Fruit fly (Drosophila melanogaster): ENCODE data around the gene CG17026.

The CG17026 gene

DNA sequence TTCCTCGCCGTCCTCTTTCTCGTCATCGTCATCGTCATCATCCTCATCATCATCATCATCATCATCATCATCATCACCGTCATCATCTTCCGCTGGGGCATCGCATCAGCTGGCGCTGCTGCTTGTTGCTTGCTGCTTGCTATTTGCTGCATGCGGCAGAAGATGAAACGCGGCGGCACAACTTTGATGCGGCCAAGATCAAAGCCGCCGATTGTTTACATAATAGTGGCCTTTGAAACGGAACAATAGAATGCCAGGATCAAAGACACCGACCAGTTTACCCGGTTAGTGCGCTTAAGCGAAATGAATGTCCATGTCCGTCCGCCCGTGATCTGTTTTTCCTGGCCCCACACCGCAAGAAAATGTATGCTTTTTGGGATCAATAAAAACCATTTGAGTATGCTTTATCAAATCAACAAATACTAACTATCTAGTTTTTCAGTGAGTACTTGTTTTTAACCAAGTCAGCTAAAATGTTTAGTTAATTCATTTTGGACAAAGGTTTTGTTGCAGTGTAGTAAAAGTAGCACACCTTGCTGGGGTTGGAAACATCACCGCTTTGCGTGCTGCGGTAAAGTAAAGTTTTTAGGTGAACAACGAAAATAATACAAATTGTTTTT, 46.0 kb downstream of the CG17026 start:
- TF ChIP-seq Pif1A (GFP tag; optimal IDR thresholded peaks at IDR 0.05) (peak; percentile 61), rn (GFP tag; IDR thresholded peaks at IDR 0.05) (no peak), fd96Ca (GFP tag; IDR thresholded peaks at IDR 0.05) (peak; percentile 60; the same call in 2 of the 3 replicates), CG9948 (tag; optimal IDR thresholded peaks at IDR 0.05) (peak; percentile 43), Pif1B (GFP tag; optimal IDR thresholded peaks at IDR 0.05) (peak; percentile 40), CG34367 (tag; optimal IDR thresholded peaks at IDR 0.05) (peak; percentile 31), CG10348 (GFP tag; IDR thresholded peaks at IDR 0.05) (no peak), CG15710 (tag; optimal IDR thresholded peaks at IDR 0.05) (peak; percentile 44), CG8301 (tag; optimal IDR thresholded peaks at IDR 0.05) (peak; percentile 68), CG4496 (GFP tag; IDR thresholded peaks at IDR 0.05) (peak; percentile 51; the same call in 1 of the 3 replicates), CG8159 (tag; optimal IDR thresholded peaks at IDR 0.05) (peak; percentile 58), Ets98B (GFP tag; IDR thresholded peaks at IDR 0.05) (peak; percentile 40; the same call in 1 of the 2 replicates), CG13204 (GFP tag; optimal IDR thresholded peaks at IDR 0.05) (no peak), gl (tag; optimal IDR thresholded peaks at IDR 0.05) (no peak), CG14655 (GFP tag; optimal IDR thresholded peaks at IDR 0.05) (peak; percentile 66), CG17806 (tag; optimal IDR thresholded peaks at IDR 0.05) (peak; percentile 55)

DNA sequence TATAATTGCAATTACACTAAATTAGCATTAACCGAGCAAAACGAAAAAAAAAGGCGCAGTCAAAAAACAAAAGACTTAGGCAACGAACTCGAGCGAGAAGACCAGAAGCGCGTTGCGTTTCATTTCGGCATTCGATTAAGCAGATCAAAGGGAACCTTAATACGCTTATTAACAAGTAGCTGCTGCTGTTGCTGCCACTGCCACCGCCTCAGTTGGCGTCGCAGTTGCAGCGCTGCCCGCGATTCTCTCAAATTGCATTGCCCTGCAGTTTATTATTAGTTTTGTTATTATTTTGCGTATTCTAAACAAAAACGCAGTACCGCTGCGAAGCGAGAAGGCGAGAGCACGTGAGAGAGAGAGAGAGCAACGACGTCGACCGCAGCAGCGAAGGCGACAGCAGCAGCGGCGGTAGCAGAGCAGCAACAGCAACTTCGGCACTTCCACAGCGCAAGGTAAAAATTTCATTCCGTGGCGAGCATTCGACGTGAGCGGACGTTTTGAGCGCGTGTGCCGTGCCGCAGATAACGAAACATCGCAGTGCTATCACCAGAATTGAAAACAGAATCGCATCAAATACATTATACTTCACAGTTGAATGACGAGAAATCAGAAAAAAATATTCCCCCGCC, 48.0 kb downstream of the CG17026 start, which contains the start of gene Notum:
Gene Notum, plus strand, starts transcription at position 461 of the 629 bp plus-strand sequence.
- TF ChIP-seq Ets98B (GFP tag; IDR thresholded peaks at IDR 0.05): peak; percentile 19; the same call in 1 of the 2 replicates
- no peak for TF ChIP-seq Snoo (tag; optimal IDR thresholded peaks at IDR 0.05)
- peak; percentile 76 for TF ChIP-seq CG13204 (GFP tag; optimal IDR thresholded peaks at IDR 0.05)

DNA sequence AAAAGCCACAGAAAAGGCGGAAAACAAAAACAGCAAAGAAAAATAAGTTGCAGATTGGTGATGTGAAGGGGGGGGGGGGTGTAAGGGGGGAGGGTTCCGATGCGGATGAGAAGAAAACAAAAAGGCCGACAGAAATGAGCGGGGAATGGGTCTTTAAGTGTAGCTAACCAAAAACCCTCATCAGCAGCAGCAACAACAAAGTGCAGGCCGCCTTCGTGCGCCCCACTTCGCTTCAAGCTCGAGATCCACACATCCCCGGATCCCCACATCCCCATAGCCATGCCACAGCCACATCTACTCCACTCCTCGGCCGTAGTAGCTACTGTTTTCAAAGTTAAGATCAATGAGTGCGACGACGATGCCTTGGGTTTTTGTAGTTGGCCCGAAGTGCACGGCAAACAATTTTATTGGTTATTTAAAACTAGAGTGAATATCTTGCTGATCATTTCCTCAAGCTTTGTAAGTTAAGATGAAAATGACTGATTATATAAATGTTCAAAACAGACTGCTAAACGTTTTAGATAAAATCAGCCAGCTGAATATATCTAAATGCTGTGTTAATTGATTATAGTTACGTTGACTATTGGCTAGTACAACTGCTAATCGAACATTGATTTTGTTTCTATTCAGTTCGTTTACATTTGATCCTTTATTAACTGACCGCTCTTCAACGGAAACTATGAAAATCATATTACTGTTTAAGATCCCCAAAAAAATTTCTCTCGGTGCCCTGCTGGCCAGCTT, 49.3 kb downstream of the CG17026 start:
- TF ChIP-seq gl (tag; optimal IDR thresholded peaks at IDR 0.05) (no peak), fd96Ca (GFP tag; IDR thresholded peaks at IDR 0.05) (peak; percentile 16; the same call in 1 of the 3 replicates), CG8159 (tag; optimal IDR thresholded peaks at IDR 0.05) (peak; percentile 71), EcR (GFP tag; optimal IDR thresholded peaks at IDR 0.05) (no peak), rn (GFP tag; IDR thresholded peaks at IDR 0.05) (no peak), CG8301 (tag; optimal IDR thresholded peaks at IDR 0.05) (peak; percentile 50), CG13204 (GFP tag; optimal IDR thresholded peaks at IDR 0.05) (peak; percentile 66), CG10348 (GFP tag; IDR thresholded peaks at IDR 0.05) (no peak), CG9948 (tag; optimal IDR thresholded peaks at IDR 0.05) (peak; percentile 56), CG14655 (GFP tag; optimal IDR thresholded peaks at IDR 0.05) (peak; percentile 58), CG17806 (tag; optimal IDR thresholded peaks at IDR 0.05) (peak; percentile 59), Snoo (tag; optimal IDR thresholded peaks at IDR 0.05) (peak; percentile 59), Pif1B (GFP tag; optimal IDR thresholded peaks at IDR 0.05) (peak; percentile 32), Ets98B (GFP tag; IDR thresholded peaks at IDR 0.05) (no peak), CG15710 (tag; optimal IDR thresholded peaks at IDR 0.05) (peak; percentile 56), CG4496 (GFP tag; IDR thresholded peaks at IDR 0.05) (no peak), CG32121 (GFP tag; IDR thresholded peaks at IDR 0.05) (no peak), D1 (tag; optimal IDR thresholded peaks at IDR 0.05) (no peak), Pif1A (GFP tag; optimal IDR thresholded peaks at IDR 0.05) (peak; percentile 67), CG12605 (GFP tag; IDR thresholded peaks at IDR 0.05) (no peak), CG34367 (tag; optimal IDR thresholded peaks at IDR 0.05) (peak; percentile 42)

DNA sequence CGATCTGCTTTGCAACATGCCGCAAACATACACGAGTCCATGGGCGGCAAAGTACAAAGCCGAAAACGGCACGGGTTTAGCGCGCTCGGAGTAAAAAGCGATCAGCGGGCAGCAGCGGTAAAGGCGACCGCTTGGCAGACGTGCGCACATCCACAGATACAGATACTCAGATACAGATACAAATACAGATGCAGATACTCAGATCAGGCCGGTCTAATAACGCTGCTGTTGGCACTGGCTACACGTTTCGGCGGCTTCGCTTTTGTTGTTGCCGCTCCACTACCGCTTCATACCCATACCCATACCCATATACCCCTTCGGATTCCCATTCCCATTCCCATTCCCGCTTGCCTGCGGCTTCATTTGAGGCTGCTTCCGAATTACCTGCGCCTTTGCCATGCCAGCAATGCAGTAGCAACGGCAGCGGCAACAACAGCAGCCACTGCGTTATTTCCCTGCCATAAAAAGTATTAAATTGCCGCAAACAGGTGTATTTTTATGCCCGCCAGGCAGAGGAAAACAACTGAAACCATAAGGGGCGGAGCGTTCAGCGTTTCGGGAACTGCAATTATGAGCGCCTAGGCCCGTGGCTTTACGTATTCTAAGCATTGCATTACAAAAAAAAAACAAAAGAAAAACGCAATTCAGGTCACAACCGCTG, 50.0 kb downstream of the CG17026 start:
- TF ChIP-seq Ets98B (GFP tag; IDR thresholded peaks at IDR 0.05) (no peak), CG13204 (GFP tag; optimal IDR thresholded peaks at IDR 0.05) (peak; percentile 52)
